Worm (Caenorhabditis elegans) whole organism, L1 larva: ENCODE data around the gene C55A6.6.

ENCODE experiments used
- C16A3.4 ChIP-seq: fragments of 150-350 bp; optimal IDR thresholded peaks from 2 replicates; lab custom pipeline; 2014; ENCODE audit warnings: missing biosample characterization, missing genetic modification characterization
- F16B12.6 ChIP-seq: fragments of 150-350 bp; optimal IDR thresholded peaks from 2 replicates; lab custom pipeline; 2014; ENCODE audit warnings: missing biosample characterization, missing genetic modification characterization
- blmp-1 ChIP-seq: fragments of 150-350 bp; optimal IDR thresholded peaks from 2 replicates; lab custom pipeline; 2014; ENCODE audit warnings: missing biosample characterization, missing genetic modification characterization
- ceh-8 ChIP-seq: fragments of 200-800 bp; sonication (Bioruptor generic); optimal IDR thresholded peaks from 2 replicates; lab custom pipeline; 2018; ENCODE audit warnings: mild to moderate bottlenecking, missing genetic modification characterization, moderate library complexity, missing compliant biosample characterization
- ceh-82 ChIP-seq, 3 experiments: fragments of 150-350 bp in 1 of 3; sonication (generic microtip) in 2 of 3; optimal IDR thresholded peaks; 2 replicates each; lab custom pipeline; 2014 to 2017; ENCODE audit warnings: missing biosample characterization in 3 of 3, missing genetic modification characterization in 3 of 3
- ceh-88 ChIP-seq: fragments of 200-800 bp; sonication (Bioruptor generic); IDR thresholded peaks from 2 replicates; pipeline ENCODE4 v1.3.6; 2022; ENCODE audit warnings: missing genetic modification characterization, missing compliant biosample characterization
- dpl-1 ChIP-seq, 3 experiments: fragments of 150-350 bp in 2 of 3; sonication (generic microtip) in 1 of 3; optimal IDR thresholded peaks; 2 replicates each; lab custom pipeline; 2014 to 2017; ENCODE audit warnings: missing biosample characterization in 3 of 3, missing genetic modification characterization in 3 of 3, missing genetic modification reagents in 3 of 3
- dsc-1 ChIP-seq: sonication (generic microtip); optimal IDR thresholded peaks from 2 replicates; lab custom pipeline; 2016; ENCODE audit warnings: mild to moderate bottlenecking, missing genetic modification characterization, missing compliant biosample characterization
- efl-1 ChIP-seq, 4 experiments: fragments of 150-350 bp; optimal IDR thresholded peaks in 3 of 4; peaks in 1 of 4; 1 replicate in 1 of 4; 2 replicates in 3 of 4; lab custom pipeline; 2014; ENCODE audit warnings: missing biosample characterization in 2 of 4, missing genetic modification characterization in 2 of 4, missing genetic modification reagents in 2 of 4
- egl-13 ChIP-seq: sonication (generic microtip); optimal IDR thresholded peaks from 2 replicates; lab custom pipeline; 2016; ENCODE audit warnings: missing genotype, missing genetic modification reagents, missing genetic modification characterization, missing compliant biosample characterization
- elt-2 ChIP-seq: sonication (generic microtip); optimal IDR thresholded peaks from 2 replicates; lab custom pipeline; 2016; ENCODE audit warnings: missing genetic modification characterization, mild to moderate bottlenecking, inconsistent platforms, missing compliant biosample characterization, missing genetic modification reagents
- fkh-10 ChIP-seq: sonication (generic microtip); optimal IDR thresholded peaks from 2 replicates; lab custom pipeline; 2017; ENCODE audit warnings: missing biosample characterization, missing genetic modification reagents, missing genetic modification characterization
- fkh-8 ChIP-seq: sonication (generic microtip); optimal IDR thresholded peaks from 2 replicates; lab custom pipeline; 2016; ENCODE audit warnings: mild to moderate bottlenecking, missing genetic modification characterization, missing compliant biosample characterization
- grh-1 ChIP-seq: fragments of 200-800 bp; sonication (Bioruptor generic); IDR thresholded peaks from 2 replicates; pipeline ENCODE4 v1.3.6; 2022; ENCODE audit warnings: missing genetic modification reagents, missing genetic modification characterization, missing compliant biosample characterization
- isw-1 ChIP-seq: fragments of 200-800 bp; sonication (Bioruptor generic); IDR thresholded peaks from 2 replicates; pipeline ENCODE4 v1.3.6; 2022; ENCODE audit warnings: missing genetic modification characterization, missing compliant biosample characterization
- jun-1 ChIP-seq: fragments of 150-350 bp; optimal IDR thresholded peaks from 2 replicates; lab custom pipeline; 2014; ENCODE audit warnings: missing biosample characterization, missing genetic modification reagents, missing genetic modification characterization
- lin-14 ChIP-seq: fragments of 200-800 bp; sonication (Bioruptor generic); optimal IDR thresholded peaks from 2 replicates; lab custom pipeline; 2018; ENCODE audit warnings: mild to moderate bottlenecking, missing genetic modification characterization, moderate library complexity, missing compliant biosample characterization
- lin-35 ChIP-seq, 2 experiments: fragments of 150-350 bp; optimal IDR thresholded peaks; 2 replicates each; lab custom pipeline; 2014; ENCODE audit warnings: missing biosample characterization in 2 of 2, missing genetic modification characterization in 2 of 2, missing genetic modification reagents in 2 of 2
- lir-3 ChIP-seq: sonication (generic microtip); optimal IDR thresholded peaks from 2 replicates; lab custom pipeline; 2016; ENCODE audit warnings: mild to moderate bottlenecking, missing genetic modification characterization, moderate library complexity, missing compliant biosample characterization; ENCODE audit not compliant: poor library complexity
- lsy-2 ChIP-seq, 2 experiments: fragments of 150-350 bp; optimal IDR thresholded peaks; 2 replicates each; lab custom pipeline; 2014; ENCODE audit warnings: missing biosample characterization in 2 of 2, missing genetic modification characterization in 2 of 2
- mep-1 ChIP-seq: fragments of 150-350 bp; optimal IDR thresholded peaks from 2 replicates; lab custom pipeline; 2014; ENCODE audit warnings: missing biosample characterization, missing genetic modification characterization
- nhr-19 ChIP-seq: fragments of 200-800 bp; sonication (Bioruptor generic); conservative IDR thresholded peaks from 2 replicates; pipeline ENCODE4 v1.3.6; 2022; ENCODE audit warnings: missing genetic modification characterization, missing compliant biosample characterization
- nhr-20 ChIP-seq: sonication (generic microtip); optimal IDR thresholded peaks from 2 replicates; lab custom pipeline; 2016; ENCODE audit warnings: mild to moderate bottlenecking, missing genetic modification characterization, missing compliant biosample characterization
- nhr-47 ChIP-seq: sonication (generic microtip); optimal IDR thresholded peaks from 2 replicates; lab custom pipeline; 2016; ENCODE audit warnings: mild to moderate bottlenecking, missing genetic modification characterization, moderate library complexity, missing compliant biosample characterization
- nhr-71 ChIP-seq: sonication (generic microtip); optimal IDR thresholded peaks from 2 replicates; lab custom pipeline; 2016; ENCODE audit warnings: mild to moderate bottlenecking, missing genetic modification characterization, moderate library complexity, missing compliant biosample characterization
- nhr-77 ChIP-seq: fragments of 150-350 bp; optimal IDR thresholded peaks from 2 replicates; lab custom pipeline; 2014; ENCODE audit warnings: missing biosample characterization, missing genetic modification characterization
- nhr-85 ChIP-seq: sonication (generic microtip); peaks from one replicate; lab custom pipeline; 2016; ENCODE audit warnings: missing genetic modification characterization, inconsistent platforms, missing compliant biosample characterization
- nhr-90 ChIP-seq: sonication (generic microtip); optimal IDR thresholded peaks from 2 replicates; lab custom pipeline; 2016; ENCODE audit warnings: mild to moderate bottlenecking, missing genetic modification characterization, missing compliant biosample characterization; ENCODE audit not compliant: poor library complexity
- pax-3 ChIP-seq: fragments of 200-800 bp; sonication (Bioruptor generic); optimal IDR thresholded peaks from 2 replicates; lab custom pipeline; 2018; ENCODE audit warnings: mild to moderate bottlenecking, missing genetic modification characterization, moderate library complexity, missing compliant biosample characterization
- rnt-1 ChIP-seq: sonication (generic microtip); optimal IDR thresholded peaks from 2 replicates; lab custom pipeline; 2016; ENCODE audit warnings: mild to moderate bottlenecking, missing genetic modification characterization, moderate library complexity, missing compliant biosample characterization
- skn-1 ChIP-seq: fragments of 150-350 bp; optimal IDR thresholded peaks from 2 replicates; lab custom pipeline; 2014; ENCODE audit warnings: missing biosample characterization, missing genetic modification characterization
- snpc-4 ChIP-seq: fragments of 150-350 bp; optimal IDR thresholded peaks from 2 replicates; lab custom pipeline; 2014; ENCODE audit warnings: missing biosample characterization, missing genetic modification characterization
- snu-23 ChIP-seq: sonication (generic microtip); optimal IDR thresholded peaks from 2 replicates; lab custom pipeline; 2016; ENCODE audit warnings: missing genetic modification characterization, missing compliant biosample characterization
- sox-4 ChIP-seq: sonication (generic microtip); optimal IDR thresholded peaks from 2 replicates; lab custom pipeline; 2016; ENCODE audit warnings: missing genetic modification characterization, missing compliant biosample characterization
- swsn-7 ChIP-seq: sonication (generic microtip); optimal IDR thresholded peaks from 2 replicates; lab custom pipeline; 2016; ENCODE audit warnings: missing genetic modification characterization, missing compliant biosample characterization
- tbx-2 ChIP-seq: sonication (generic microtip); optimal IDR thresholded peaks from 2 replicates; lab custom pipeline; 2016; ENCODE audit warnings: missing genetic modification characterization, missing compliant biosample characterization
- unc-130 ChIP-seq: fragments of 150-350 bp; optimal IDR thresholded peaks from 2 replicates; lab custom pipeline; 2017; ENCODE audit warnings: missing biosample characterization, missing genetic modification characterization, inconsistent platforms
- unc-86 ChIP-seq: sonication (generic microtip); optimal IDR thresholded peaks from 2 replicates; lab custom pipeline; 2016; ENCODE audit warnings: missing genetic modification characterization, missing compliant biosample characterization
- xbp-1 ChIP-seq: sonication (generic microtip); optimal IDR thresholded peaks from 2 replicates; lab custom pipeline; 2016; ENCODE audit warnings: missing genetic modification characterization, missing compliant biosample characterization
- ztf-11 ChIP-seq, 2 experiments: sonication (generic microtip); optimal IDR thresholded peaks; 2 replicates each; lab custom pipeline; 2016 to 2017; ENCODE audit warnings: missing genetic modification characterization in 2 of 2, missing biosample characterization in 1 of 2, missing compliant biosample characterization in 1 of 2

Gene C55A6.6

DNA sequence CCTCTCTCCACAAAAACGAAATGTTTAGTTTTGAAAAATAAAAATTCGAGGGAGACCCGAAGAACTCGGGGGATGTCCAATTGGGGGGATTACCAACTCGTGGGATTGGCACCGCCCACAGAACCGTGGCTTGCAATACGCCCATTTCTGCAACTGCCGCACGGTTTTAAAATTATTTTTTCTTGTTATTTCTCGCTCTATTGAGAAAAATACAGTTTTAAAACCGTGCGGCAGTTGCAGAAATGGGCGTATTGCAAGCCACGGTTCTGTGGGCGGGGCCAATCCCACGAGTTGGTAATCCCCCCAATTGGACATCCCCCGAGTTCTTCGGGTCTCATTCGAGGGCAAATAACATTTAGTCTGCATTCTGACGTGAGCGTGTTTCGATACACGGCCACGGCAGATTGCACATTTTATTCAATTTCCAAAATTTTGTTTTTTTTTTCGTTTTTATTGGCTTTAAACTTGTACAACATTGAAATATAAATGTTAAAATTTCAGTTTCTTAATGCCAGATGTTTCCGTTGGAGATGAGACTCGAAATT, 9.6 kb downstream of the C55A6.6 start, which contains the start of the genes C55A6.1 and C55A6.10:
TSS of gene C55A6.1 (minus strand) at position 116 of the 545 bp plus-strand sequence.
TSS of gene C55A6.10 (plus strand) at position 495 of the 545 bp plus-strand sequence.
- TF ChIP-seq unc-130, result peak; percentile 18
- TF ChIP-seq ceh-82 (tag; optimal IDR thresholded peaks at IDR 0.05; lab: Kevin White, UChicago), result peak in 2 of 3 experiments; percentile 9 to 41
- peak; percentile 84 for TF ChIP-seq snu-23
- peak; percentile 17 for TF ChIP-seq snpc-4
- TF ChIP-seq nhr-20, result peak; percentile 82
- peak; percentile 62 for TF ChIP-seq C16A3.4 (tag; lab: Kevin White, UChicago)
- peak; percentile 52 for TF ChIP-seq blmp-1
- TF ChIP-seq pax-3 (tag; lab: Kevin White, UChicago), result peak; percentile 20
- TF ChIP-seq sox-4 (tag; lab: Kevin White, UChicago), result peak; percentile 17
- TF ChIP-seq fkh-8 (tag; lab: Kevin White, UChicago), result peak; percentile 59
- TF ChIP-seq elt-2, result peak; percentile 14
- TF ChIP-seq xbp-1, result peak; percentile 65
- TF ChIP-seq ceh-88 (GFP tag; lab: Robert Waterston, UW), result peak; percentile 54; the same call in 1 of the 2 replicates
- TF ChIP-seq swsn-7 (tag; lab: Kevin White, UChicago), result peak; percentile 79
- TF ChIP-seq rnt-1 (tag; lab: Kevin White, UChicago), result peak; percentile 59
- TF ChIP-seq nhr-85 (tag; lab: Kevin White, UChicago), result peak; percentile 84
- TF ChIP-seq unc-86 (tag; lab: Kevin White, UChicago), result peak; percentile 76
- TF ChIP-seq dpl-1 (GFP tag; optimal IDR thresholded peaks at IDR 0.05; lab: Kevin White, UChicago), result peak; percentile 35 to 67 (median 50)
- TF ChIP-seq lir-3 (tag; lab: Kevin White, UChicago), result peak; percentile 66
- TF ChIP-seq grh-1, result peak; percentile 64
- peak; percentile 59 for TF ChIP-seq isw-1 (GFP tag; lab: Robert Waterston, UW)
- peak; percentile 93 for TF ChIP-seq F16B12.6
- peak; percentile 55 to 62 for TF ChIP-seq lin-35 (GFP tag; optimal IDR thresholded peaks at IDR 0.05; lab: Kevin White, UChicago)
- TF ChIP-seq nhr-77 (tag; lab: Kevin White, UChicago), result peak; percentile 37
- peak; percentile 60 to 69 for TF ChIP-seq efl-1 (optimal IDR thresholded peaks at IDR 0.05; lab: Kevin White, UChicago)
- peak; percentile 61 to 94 for TF ChIP-seq efl-1 (GFP tag; optimal IDR thresholded peaks at IDR 0.05 in 1 of 2; lab: Kevin White, UChicago)
- peak; percentile 30 for TF ChIP-seq dsc-1 (tag; lab: Kevin White, UChicago)
- TF ChIP-seq jun-1 (tag; lab: Kevin White, UChicago), result peak; percentile 30
- peak; percentile 60 for TF ChIP-seq fkh-10 (GFP tag; lab: Kevin White, UChicago)
- peak; percentile 71 for TF ChIP-seq tbx-2 (tag; lab: Kevin White, UChicago)
- TF ChIP-seq ztf-11 (tag; optimal IDR thresholded peaks at IDR 0.05; lab: Kevin White, UChicago), result peak in 1 of 2 experiments; percentile 68
- peak; percentile 86 for TF ChIP-seq nhr-71 (tag; lab: Kevin White, UChicago)
- peak; percentile 52 for TF ChIP-seq egl-13 (tag; lab: Kevin White, UChicago)
- TF ChIP-seq skn-1 (tag; lab: Kevin White, UChicago), result peak; percentile 38
- TF ChIP-seq ceh-8 (GFP tag; lab: Kevin White, UChicago), result peak; percentile 44
- peak; percentile 68 for TF ChIP-seq nhr-19 (GFP tag; lab: Robert Waterston, UW)
- TF ChIP-seq nhr-47 (tag; lab: Kevin White, UChicago), result peak; percentile 85
- peak; percentile 76 for TF ChIP-seq lin-14 (GFP tag; lab: Kevin White, UChicago)
- peak; percentile 56 to 73 for TF ChIP-seq lsy-2 (tag; optimal IDR thresholded peaks at IDR 0.05; lab: Kevin White, UChicago)
- peak; percentile 79 for TF ChIP-seq nhr-90 (tag; lab: Kevin White, UChicago)
- TF ChIP-seq mep-1, result peak; percentile 74
